Fruit fly (Drosophila melanogaster): ENCODE measurements around the gene CG11537.

The CG11537 gene

DNA sequence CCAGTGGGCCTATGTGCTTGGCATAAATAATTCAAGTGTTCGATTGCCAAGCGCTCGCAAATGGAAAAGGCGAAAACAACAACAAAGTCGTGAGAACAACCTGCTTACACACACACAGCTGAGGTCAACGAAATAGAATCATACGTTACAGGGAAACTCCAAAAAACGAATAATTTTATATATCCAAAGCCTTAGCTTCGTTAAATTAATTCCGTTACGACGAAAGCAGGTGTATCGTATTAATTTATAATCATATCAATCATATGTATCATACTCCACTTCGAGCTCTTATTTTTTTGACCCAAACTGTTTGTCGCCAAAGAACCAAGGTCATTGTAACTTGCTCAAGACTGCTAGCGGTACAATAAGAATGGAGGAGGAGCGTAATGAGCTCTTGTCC lies 36.2 kb upstream of the CG11537 start (continued):
- TF ChIP-seq z (GFP tag; IDR thresholded peaks at IDR 0.05) = no peak
- peak; percentile 43 for TF ChIP-seq shn (GFP tag; optimal IDR thresholded peaks at IDR 0.05)
- TF ChIP-seq CG16863 (GFP tag; optimal IDR thresholded peaks at IDR 0.05) = peak; percentile 79
- TF ChIP-seq CG33557 (GFP tag; optimal IDR thresholded peaks at IDR 0.05) = peak; percentile 62
- TF ChIP-seq Hr78 (GFP tag; optimal IDR thresholded peaks at IDR 0.05) = no peak
- peak; percentile 78 for TF ChIP-seq crc (GFP tag; optimal IDR thresholded peaks at IDR 0.05)
- TF ChIP-seq HHEX (GFP tag; optimal IDR thresholded peaks at IDR 0.05) = peak; percentile 89
- TF ChIP-seq psq (GFP tag; optimal IDR thresholded peaks at IDR 0.05) = peak; percentile 43
- TF ChIP-seq nerfin-2 (GFP tag; IDR thresholded peaks at IDR 0.05; ENCODE audit: partially characterized antibody) = no peak
- no peak for TF ChIP-seq CG15601 (tag; optimal IDR thresholded peaks at IDR 0.05)
- peak; percentile 88 for TF ChIP-seq lbe (GFP tag; optimal IDR thresholded peaks at IDR 0.05)
- TF ChIP-seq ken (GFP tag; IDR thresholded peaks at IDR 0.05) = peak; percentile 71; the same call in 2 of the 3 replicates
- TF ChIP-seq CG10959 (GFP tag; IDR thresholded peaks at IDR 0.05) = peak; percentile 61
- TF ChIP-seq crol (GFP tag; IDR thresholded peaks at IDR 0.05) = no peak
- TF ChIP-seq CG14860 (GFP tag; IDR thresholded peaks at IDR 0.05; ENCODE audit: partially characterized antibody) = no peak
- peak; percentile 48 for TF ChIP-seq Myb (GFP tag; optimal IDR thresholded peaks at IDR 0.05)
- peak; percentile 94 for TF ChIP-seq lab (GFP tag; optimal IDR thresholded peaks at IDR 0.05)
- TF ChIP-seq CG6654 (GFP tag; optimal IDR thresholded peaks at IDR 0.05) = peak; percentile 64
- TF ChIP-seq pita (GFP tag; optimal IDR thresholded peaks at IDR 0.05) = no peak
- peak; percentile 45 for TF ChIP-seq Usf (GFP tag; optimal IDR thresholded peaks at IDR 0.05)
- TF ChIP-seq CG7745 (tag; optimal IDR thresholded peaks at IDR 0.05) = no peak
- peak; percentile 71 to 90 for TF ChIP-seq bsh (GFP tag; optimal IDR thresholded peaks at IDR 0.05)
- peak; percentile 84 for TF ChIP-seq CG8924 (tag; optimal IDR thresholded peaks at IDR 0.05)
- TF ChIP-seq tgo (GFP tag; IDR thresholded peaks at IDR 0.05) = peak; percentile 87
- no peak for TF ChIP-seq CG13123 (GFP tag; optimal IDR thresholded peaks at IDR 0.05)
- TF ChIP-seq ewg (GFP tag; optimal IDR thresholded peaks at IDR 0.05) = peak; percentile 59
- no peak for TF ChIP-seq oc (tag; optimal IDR thresholded peaks at IDR 0.05)
- TF ChIP-seq chif (GFP tag; optimal IDR thresholded peaks at IDR 0.05) = peak; percentile 69 to 87
- TF ChIP-seq CG30431 (GFP tag; optimal IDR thresholded peaks at IDR 0.05) = peak; percentile 76
- peak; percentile 46 for TF ChIP-seq Ets97D (GFP tag; optimal IDR thresholded peaks at IDR 0.05)
- TF ChIP-seq Neu2 (GFP tag; optimal IDR thresholded peaks at IDR 0.05; ENCODE audit: borderline replicate concordance) = no peak
- TF ChIP-seq Antp (GFP tag; optimal IDR thresholded peaks at IDR 0.05) = peak; percentile 81
- peak; percentile 83 for TF ChIP-seq gcm2 (GFP tag; optimal IDR thresholded peaks at IDR 0.05)
- peak; percentile 70 for TF ChIP-seq CG3847 (GFP tag; IDR thresholded peaks at IDR 0.05)
- peak; percentile 22 for TF ChIP-seq CG8944 (GFP tag; optimal IDR thresholded peaks at IDR 0.05)
- TF ChIP-seq Doc2 (GFP tag; IDR thresholded peaks at IDR 0.05) = peak; percentile 75
- peak; percentile 53; the same call in 1 of the 2 replicates for TF ChIP-seq sens-2 (GFP tag; IDR thresholded peaks at IDR 0.05)
- TF ChIP-seq lola (GFP tag; optimal IDR thresholded peaks at IDR 0.05) = peak in 1 of 3 experiments; percentile 80
- TF ChIP-seq CG8359 (GFP tag; optimal IDR thresholded peaks at IDR 0.05; ENCODE audit: borderline replicate concordance) = peak; percentile 79
- peak; percentile 52 for TF ChIP-seq CG3995 (GFP tag; optimal IDR thresholded peaks at IDR 0.05)
- no peak for TF ChIP-seq inv (GFP tag; IDR thresholded peaks at IDR 0.05; ENCODE audit: partially characterized antibody)
- TF ChIP-seq CG15479 (GFP tag; optimal IDR thresholded peaks at IDR 0.05) = no peak
- TF ChIP-seq CG12236 (GFP tag; optimal IDR thresholded peaks at IDR 0.05) = peak; percentile 57
- peak; percentile 85 for TF ChIP-seq stc (GFP tag; IDR thresholded peaks at IDR 0.05)
- TF ChIP-seq CG14050 (GFP tag; IDR thresholded peaks at IDR 0.05) = peak; percentile 68
- no peak for TF ChIP-seq pan (optimal IDR thresholded peaks at IDR 0.05)
- peak in 1 of 2 experiments; percentile 92 for TF ChIP-seq pan (GFP tag; optimal IDR thresholded peaks at IDR 0.05 in 1 of 2, IDR thresholded peaks at IDR 0.05 in 1 of 2)
- TF ChIP-seq zen (tag; optimal IDR thresholded peaks at IDR 0.05) = peak; percentile 68
- peak; percentile 76 for TF ChIP-seq CG18764 (GFP tag; optimal IDR thresholded peaks at IDR 0.05)
- TF ChIP-seq wek (GFP tag; optimal IDR thresholded peaks at IDR 0.05) = peak; percentile 48

Measured in whole organism, embryonic.